Worm (Caenorhabditis elegans) whole organism, midembryonic: ENCODE data around the gene F10C2.3.

Experiments
- cog-1 ChIP-seq: sonication (generic microtip); optimal IDR thresholded peaks from 2 replicates; lab custom pipeline; 2016; ENCODE audit warnings: missing genetic modification characterization, missing compliant biosample characterization
- flt-1 ChIP-seq: fragments of 200-800 bp; sonication (Bioruptor generic); IDR thresholded peaks from 2 replicates; pipeline ENCODE4 v1.3.6; 2022; ENCODE audit warnings: missing genetic modification characterization, missing compliant biosample characterization
- klf-2 ChIP-seq: fragments of 200-800 bp; sonication (Bioruptor generic); conservative IDR thresholded peaks from 2 replicates; pipeline ENCODE4 v1.3.6; 2022; ENCODE audit warnings: missing genetic modification reagents, missing genetic modification characterization, missing compliant biosample characterization
- ref-1 ChIP-seq: fragments of 200-800 bp; sonication (Bioruptor generic); conservative IDR thresholded peaks from 2 replicates; pipeline ENCODE4 v1.3.6; 2022; ENCODE audit warnings: missing genetic modification reagents, missing genetic modification characterization, missing compliant biosample characterization

- TF ChIP-seq cog-1 (tag; lab: Kevin White, UChicago), result no peak
- no peak for TF ChIP-seq flt-1 (GFP tag; lab: Robert Waterston, UW)
- TF ChIP-seq klf-2 (GFP tag; lab: Robert Waterston, UW), result no peak
- TF ChIP-seq ref-1 (GFP tag; lab: Robert Waterston, UW), result no peak
Observed at ce11 chrV:12036129-12036528, 16.0 kb downstream of the F10C2.3 start.
